Fruit fly (Drosophila melanogaster) S2 (cell line): Measurements from ENCODE around the gene CG15446.

Experiments used
- CG8478 ChIP-seq: fragments of >200 bp; optimal IDR thresholded peaks from 2 replicates; lab custom pipeline; 2018
- CTCF ChIP-seq, 2 experiments: fragments of >200 bp; optimal IDR thresholded peaks; 2 replicates each; lab custom pipeline; 2018

DNA sequence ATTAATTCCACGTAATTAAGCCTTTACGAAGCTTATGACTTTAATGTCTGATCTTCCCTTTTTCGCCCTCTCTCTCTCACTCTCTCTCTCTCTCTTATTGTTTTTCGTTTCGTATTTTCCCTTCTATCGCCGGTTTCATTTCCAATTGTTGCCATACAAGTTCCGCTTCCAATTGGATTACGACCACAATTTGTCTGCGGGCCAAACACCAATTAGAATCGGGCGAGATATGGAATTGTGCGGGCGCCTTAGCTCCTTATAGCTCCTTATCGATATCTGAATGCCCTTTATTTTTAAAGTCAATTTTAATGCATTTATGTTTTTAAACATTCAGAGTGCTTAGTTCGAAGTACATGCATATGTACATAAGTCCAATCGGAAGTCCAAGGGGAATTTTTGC, 45.3 kb downstream of the CG15446 start:
- TF ChIP-seq CG8478 (no peak), CTCF (optimal IDR thresholded peaks at IDR 0.05; lab: Kevin White, UChicago) (no peak)
